Worm (Caenorhabditis elegans): ENCODE results near the gene mtp-18.

The mtp-18 gene

DNA sequence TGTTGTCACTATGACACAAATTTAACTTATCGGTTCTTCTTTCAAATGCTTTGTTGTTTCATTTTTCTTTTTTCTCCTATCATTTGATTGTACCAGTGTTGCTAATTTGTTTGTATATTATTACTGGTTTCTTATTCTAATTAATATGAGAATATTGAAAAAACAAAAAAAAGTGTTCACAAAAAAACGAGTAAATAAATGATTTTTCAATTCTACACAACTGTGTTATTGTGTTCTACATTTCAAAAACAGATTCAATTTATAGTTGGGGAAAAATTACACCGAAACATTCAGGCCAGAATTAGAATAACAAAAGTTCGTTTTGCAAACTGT is 47.3 kb upstream of the mtp-18 start:
- TF ChIP-seq nfya-1 (tag; optimal IDR thresholded peaks at IDR 0.05; ENCODE audit: insufficient read depth) = no peak
- TF ChIP-seq nhr-11 (tag; optimal IDR thresholded peaks at IDR 0.05) = no peak
- no peak for TF ChIP-seq unc-62 (GFP tag; optimal IDR thresholded peaks at IDR 0.05)
- TF ChIP-seq ceh-9 (tag; optimal IDR thresholded peaks at IDR 0.05) = no peak
- TF ChIP-seq lin-39 (tag; optimal IDR thresholded peaks at IDR 0.05) = no peak
- TF ChIP-seq fkh-10 (GFP tag; optimal IDR thresholded peaks at IDR 0.05) = no peak
- no peak for TF ChIP-seq eor-1 (tag; optimal IDR thresholded peaks at IDR 0.05)
- TF ChIP-seq jun-1 (tag; optimal IDR thresholded peaks at IDR 0.05) = no peak
- TF ChIP-seq mml-1 (tag; optimal IDR thresholded peaks at IDR 0.05) = no peak
- no peak for TF ChIP-seq zag-1 (tag; optimal IDR thresholded peaks at IDR 0.05)
- TF ChIP-seq egl-5 (tag; optimal IDR thresholded peaks at IDR 0.05) = no peak
- TF ChIP-seq pha-4 (tag; optimal IDR thresholded peaks at IDR 0.05) = peak; percentile 68
- TF ChIP-seq nhr-12 (tag; optimal IDR thresholded peaks at IDR 0.05) = no peak
- TF ChIP-seq nhr-76 (tag; optimal IDR thresholded peaks at IDR 0.05) = no peak
- no peak for TF ChIP-seq hmg-11 (tag; optimal IDR thresholded peaks at IDR 0.05)
- TF ChIP-seq fos-1 (tag; optimal IDR thresholded peaks at IDR 0.05) = peak; percentile 50
- TF ChIP-seq ama-1 (optimal IDR thresholded peaks at IDR 0.05) = no peak

DNA sequence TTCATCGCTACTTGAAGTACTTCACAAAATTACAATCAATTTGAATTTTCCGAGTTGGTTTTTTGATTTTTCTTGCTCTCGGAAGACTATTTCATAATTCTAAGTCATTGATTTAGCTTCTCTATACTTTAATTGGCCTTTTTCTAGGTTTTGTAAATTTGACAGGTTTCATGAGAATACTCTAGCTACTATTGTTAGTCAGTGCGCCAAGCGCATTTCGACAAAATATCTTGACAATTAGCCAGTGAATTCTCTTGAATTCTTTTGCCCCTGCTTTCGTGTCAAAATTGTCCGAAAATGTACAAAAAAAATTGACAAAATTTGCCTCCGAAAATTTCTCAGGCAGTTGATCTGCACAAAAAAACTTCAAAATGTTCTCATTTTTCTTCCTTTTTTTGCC is 47.0 kb upstream of the mtp-18 start:
- TF ChIP-seq unc-39 (tag; optimal IDR thresholded peaks at IDR 0.05) (no peak), elt-2 (tag; optimal IDR thresholded peaks at IDR 0.05) (no peak), hmg-11 (tag; optimal IDR thresholded peaks at IDR 0.05) (no peak), ceh-9 (tag; optimal IDR thresholded peaks at IDR 0.05) (no peak), nhr-67 (tag; optimal IDR thresholded peaks at IDR 0.05) (no peak), ztf-4 (tag; optimal IDR thresholded peaks at IDR 0.05) (no peak), nhr-76 (tag; optimal IDR thresholded peaks at IDR 0.05) (no peak), snpc-4 (tag; optimal IDR thresholded peaks at IDR 0.05) (no peak), eor-1 (tag; optimal IDR thresholded peaks at IDR 0.05) (no peak), nhr-25 (tag; optimal IDR thresholded peaks at IDR 0.05) (no peak), zag-1 (tag; optimal IDR thresholded peaks at IDR 0.05) (no peak), ama-1 (optimal IDR thresholded peaks at IDR 0.05) (peak; percentile 85), nhr-43 (tag; optimal IDR thresholded peaks at IDR 0.05; ENCODE audit: poor library complexity, severe bottlenecking) (peak; percentile 39), nhr-12 (tag; optimal IDR thresholded peaks at IDR 0.05) (no peak)

DNA sequence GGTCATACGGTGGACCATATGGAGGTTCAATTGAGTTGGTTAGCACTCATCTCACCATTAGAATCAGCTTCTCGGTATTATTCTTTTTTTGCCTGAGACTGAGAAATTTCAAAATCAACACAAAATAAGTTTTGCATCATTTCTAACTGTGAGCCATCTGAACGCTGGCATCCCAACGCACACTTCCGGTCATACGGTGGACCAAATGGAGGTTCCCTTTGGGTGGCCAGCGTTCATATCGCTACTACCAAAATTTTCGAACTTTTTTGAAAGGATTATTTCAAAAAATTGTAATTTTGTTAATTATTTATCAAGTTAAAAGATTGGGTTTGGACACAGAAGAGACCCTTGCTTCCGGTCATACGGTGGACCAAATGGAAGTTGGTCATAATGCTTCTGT is 46.5 kb upstream of the mtp-18 start:
- TF ChIP-seq ama-1 (optimal IDR thresholded peaks at IDR 0.05) (peak; percentile 91), ZK546.5 (tag; optimal IDR thresholded peaks at IDR 0.05) (no peak)

DNA sequence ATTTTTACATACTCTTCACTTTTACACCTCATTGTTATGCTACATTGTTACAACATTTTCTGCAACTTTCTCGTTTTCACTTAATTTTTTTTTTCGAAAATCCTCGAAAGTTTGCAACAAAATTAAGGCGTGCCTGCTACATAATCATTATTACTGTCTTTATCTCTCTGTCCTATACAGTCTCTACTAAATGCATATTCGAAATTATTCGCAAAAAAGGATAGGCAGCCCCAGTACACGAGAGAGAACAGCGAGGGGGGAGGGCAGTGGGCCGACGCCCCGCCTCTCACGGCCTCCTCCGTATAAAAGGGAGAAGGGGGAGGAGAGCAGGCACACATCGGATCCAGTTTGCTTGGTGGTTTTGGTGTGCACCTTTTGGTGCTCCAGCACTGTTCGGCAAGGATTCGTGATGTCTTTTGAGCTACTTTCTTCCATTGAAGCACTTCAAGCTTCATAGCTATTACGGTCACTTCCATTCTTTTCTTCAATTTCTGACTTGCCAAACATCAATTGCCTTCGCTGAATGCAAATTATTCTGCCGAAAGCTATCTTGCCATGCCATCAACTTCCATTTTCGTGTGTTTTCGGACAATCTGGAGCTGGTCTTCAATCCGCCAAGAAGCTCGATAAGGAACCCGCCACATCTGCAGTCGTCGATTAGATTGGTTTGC is 45.9 kb upstream of the mtp-18 start:
- TF ChIP-seq ZK546.5 (tag; optimal IDR thresholded peaks at IDR 0.05) (no peak), nhr-28 (tag; optimal IDR thresholded peaks at IDR 0.05) (no peak), elt-3 (tag; optimal IDR thresholded peaks at IDR 0.05) (peak in 1 of 3 experiments; percentile 32), unc-62 (GFP tag; optimal IDR thresholded peaks at IDR 0.05) (no peak), nhr-76 (tag; optimal IDR thresholded peaks at IDR 0.05) (no peak), nhr-12 (tag; optimal IDR thresholded peaks at IDR 0.05) (no peak), elt-1 (tag; optimal IDR thresholded peaks at IDR 0.05) (no peak), lin-15B (tag; optimal IDR thresholded peaks at IDR 0.05) (no peak), zag-1 (tag; optimal IDR thresholded peaks at IDR 0.05) (no peak), elt-2 (tag; optimal IDR thresholded peaks at IDR 0.05) (peak; percentile 47), nhr-67 (tag; optimal IDR thresholded peaks at IDR 0.05) (no peak), ceh-28 (tag; optimal IDR thresholded peaks at IDR 0.05) (no peak), nhr-25 (tag; optimal IDR thresholded peaks at IDR 0.05) (no peak), ztf-4 (tag; optimal IDR thresholded peaks at IDR 0.05) (no peak), snpc-4 (tag; optimal IDR thresholded peaks at IDR 0.05) (no peak), lin-39 (tag; optimal IDR thresholded peaks at IDR 0.05) (peak; percentile 28), lsy-12 (tag; optimal IDR thresholded peaks at IDR 0.05) (peak; percentile 82), fos-1 (tag; optimal IDR thresholded peaks at IDR 0.05) (no peak), nhr-77 (tag; optimal IDR thresholded peaks at IDR 0.05) (no peak), aly-2 (tag; optimal IDR thresholded peaks at IDR 0.05) (no peak), pqm-1 (tag; optimal IDR thresholded peaks at IDR 0.05) (peak; percentile 35), nhr-23 (tag; optimal IDR thresholded peaks at IDR 0.05) (peak; percentile 10), fkh-2 (tag; optimal IDR thresholded peaks at IDR 0.05) (no peak), hmg-11 (tag; optimal IDR thresholded peaks at IDR 0.05) (peak; percentile 52), nfya-1 (tag; optimal IDR thresholded peaks at IDR 0.05; ENCODE audit: insufficient read depth) (peak; percentile 44), sea-2 (GFP tag; optimal IDR thresholded peaks at IDR 0.05) (no peak), R02D3.7 (tag; optimal IDR thresholded peaks at IDR 0.05) (peak; percentile 22), pha-4 (tag; optimal IDR thresholded peaks at IDR 0.05) (no peak), ceh-9 (tag; optimal IDR thresholded peaks at IDR 0.05) (no peak), ztf-11 (tag; optimal IDR thresholded peaks at IDR 0.05) (no peak), nhr-237 (tag; optimal IDR thresholded peaks at IDR 0.05) (no peak), egl-5 (tag; optimal IDR thresholded peaks at IDR 0.05) (no peak), eor-1 (tag; optimal IDR thresholded peaks at IDR 0.05) (no peak), skn-1 (tag; optimal IDR thresholded peaks at IDR 0.05) (no peak), jun-1 (tag; optimal IDR thresholded peaks at IDR 0.05) (peak; percentile 6), nhr-11 (tag; optimal IDR thresholded peaks at IDR 0.05) (no peak), nhr-43 (tag; optimal IDR thresholded peaks at IDR 0.05; ENCODE audit: poor library complexity, severe bottlenecking) (peak; percentile 9), ceh-16 (tag; optimal IDR thresholded peaks at IDR 0.05) (no peak), ama-1 (optimal IDR thresholded peaks at IDR 0.05) (peak; percentile 99), mml-1 (tag; optimal IDR thresholded peaks at IDR 0.05) (no peak), fkh-10 (GFP tag; optimal IDR thresholded peaks at IDR 0.05) (no peak)
